Fruit fly (Drosophila melanogaster): ENCODE results near the gene CG4198.
A peak's percentile ranks its signal among the peaks of the same experiment; 100 is the strongest.

CG4198 gene

DNA sequence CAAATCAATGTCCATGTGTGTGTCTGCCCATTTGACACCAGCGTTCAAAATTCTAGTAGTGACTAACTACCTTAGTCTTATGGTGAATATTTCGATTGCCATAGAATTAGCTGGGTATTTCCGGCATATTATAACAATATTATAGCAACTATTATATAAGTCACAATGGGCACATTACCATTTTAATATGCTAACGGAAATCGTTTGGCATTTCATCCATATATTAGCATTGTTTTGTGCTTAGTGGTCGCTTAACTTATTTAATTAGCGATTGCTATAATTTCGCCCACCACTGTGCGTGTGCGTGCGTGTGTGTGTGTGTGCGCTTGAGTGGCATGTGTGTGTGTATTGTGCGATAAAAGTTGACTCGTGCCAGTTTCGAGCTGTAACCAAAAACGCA, 23.7 kb downstream of the CG4198 start (continued):
- no peak for TF ChIP-seq N (GFP tag; optimal IDR thresholded peaks at IDR 0.05)
- TF ChIP-seq Vsx2 (GFP tag; optimal IDR thresholded peaks at IDR 0.05; ENCODE audit: partially characterized antibody) = no peak
- TF ChIP-seq Mio (GFP tag; optimal IDR thresholded peaks at IDR 0.05) = no peak
- TF ChIP-seq OdsH (GFP tag; optimal IDR thresholded peaks at IDR 0.05) = peak; percentile 26
- no peak for TF ChIP-seq GATAd (GFP tag; optimal IDR thresholded peaks at IDR 0.05)

DNA sequence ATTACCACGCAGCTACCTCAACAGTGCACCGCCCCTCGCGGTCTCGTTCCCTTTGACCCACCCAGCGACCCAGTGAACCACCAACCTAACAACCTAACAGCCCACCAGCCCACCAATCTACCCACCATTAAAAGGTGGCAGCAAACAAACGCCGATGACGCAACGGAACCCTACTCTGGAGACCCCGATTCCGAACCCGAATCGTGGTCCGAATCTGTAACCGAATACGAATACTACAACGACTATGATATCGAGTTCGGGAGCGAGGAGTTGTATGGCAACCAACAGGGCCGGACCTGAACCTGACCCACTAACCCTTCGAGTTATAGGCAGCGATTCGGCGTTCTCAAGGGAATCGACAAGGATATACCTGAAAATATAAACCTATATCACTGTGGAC, 24.3 kb downstream of the CG4198 start:
- TF ChIP-seq h (GFP tag; optimal IDR thresholded peaks at IDR 0.05) (no peak), Dif (GFP tag; optimal IDR thresholded peaks at IDR 0.05; ENCODE audit: partially characterized antibody) (no peak), Hr78 (GFP tag; optimal IDR thresholded peaks at IDR 0.05) (no peak), pan (optimal IDR thresholded peaks at IDR 0.05) (no peak), usp (GFP tag; optimal IDR thresholded peaks at IDR 0.05) (no peak), foxo (GFP tag; optimal IDR thresholded peaks at IDR 0.05) (no peak), OdsH (GFP tag; optimal IDR thresholded peaks at IDR 0.05) (no peak)

DNA sequence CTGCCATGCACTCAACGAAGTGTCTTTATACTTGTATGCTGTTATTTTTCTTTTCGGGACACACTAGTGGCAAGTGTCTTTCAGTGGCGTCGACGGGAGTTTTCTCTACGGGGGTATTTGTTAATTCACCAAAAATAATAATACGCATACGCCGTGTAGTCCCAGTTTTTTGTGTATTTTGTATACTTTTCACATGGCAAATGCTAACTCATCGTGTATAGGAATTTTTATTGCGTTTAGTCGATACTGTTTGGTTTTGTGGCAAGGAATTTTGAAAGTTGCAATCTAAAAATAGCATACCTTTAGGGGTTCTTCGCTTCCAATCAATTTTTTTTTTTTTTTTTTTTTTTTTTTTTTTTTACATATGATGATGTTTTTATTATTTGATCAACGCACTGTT, 25.4 kb downstream of the CG4198 start:
- no peak for TF ChIP-seq tai (GFP tag; optimal IDR thresholded peaks at IDR 0.05)
- TF ChIP-seq CrebA (GFP tag; optimal IDR thresholded peaks at IDR 0.05; ENCODE audit: borderline replicate concordance) = no peak
- no peak for TF ChIP-seq fru (GFP tag; optimal IDR thresholded peaks at IDR 0.05)
- TF ChIP-seq sage (GFP tag; optimal IDR thresholded peaks at IDR 0.05) = no peak
- no peak for TF ChIP-seq psq (GFP tag; optimal IDR thresholded peaks at IDR 0.05)
- TF ChIP-seq Dif (GFP tag; optimal IDR thresholded peaks at IDR 0.05; ENCODE audit: partially characterized antibody) = no peak
- no peak for TF ChIP-seq sv (GFP tag; optimal IDR thresholded peaks at IDR 0.05)
- no peak for TF ChIP-seq CG9705 (GFP tag; optimal IDR thresholded peaks at IDR 0.05)
- TF ChIP-seq jim (GFP tag; optimal IDR thresholded peaks at IDR 0.05) = no peak
- no peak for TF ChIP-seq Jra (GFP tag; optimal IDR thresholded peaks at IDR 0.05)
- TF ChIP-seq woc (GFP tag; optimal IDR thresholded peaks at IDR 0.05) = no peak
- TF ChIP-seq Abd-B (GFP tag; optimal IDR thresholded peaks at IDR 0.05) = no peak
- no peak for TF ChIP-seq Rel (GFP tag; optimal IDR thresholded peaks at IDR 0.05)
- TF ChIP-seq Rel (tag; optimal IDR thresholded peaks at IDR 0.05) = no peak

DNA sequence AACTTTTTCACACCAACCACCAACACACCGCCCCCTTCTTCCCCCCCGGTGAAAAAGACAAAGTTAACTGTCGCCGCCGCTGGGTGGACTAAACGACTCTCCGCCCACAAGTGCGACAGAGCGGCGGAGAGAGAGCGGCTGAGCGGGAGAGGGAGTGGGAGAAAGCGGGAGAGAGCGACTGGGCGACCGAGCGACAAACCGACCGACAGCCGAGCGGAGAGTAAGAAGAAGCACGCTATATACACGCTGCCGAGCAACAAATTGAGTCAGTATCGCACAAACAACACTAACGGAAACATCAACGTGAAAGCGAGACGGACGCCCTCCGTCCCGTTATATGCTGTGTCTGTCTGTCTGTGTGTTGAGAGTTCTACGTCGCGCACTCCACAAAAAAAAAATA, 26.9 kb downstream of the CG4198 start, which contains the start of gene SK:
SK (plus strand) TSS at position 267 of the 400 bp plus-strand sequence.
- peak; percentile 8 for TF ChIP-seq Dif (GFP tag; optimal IDR thresholded peaks at IDR 0.05; ENCODE audit: partially characterized antibody)
- no peak for TF ChIP-seq Jra (GFP tag; optimal IDR thresholded peaks at IDR 0.05)

DNA sequence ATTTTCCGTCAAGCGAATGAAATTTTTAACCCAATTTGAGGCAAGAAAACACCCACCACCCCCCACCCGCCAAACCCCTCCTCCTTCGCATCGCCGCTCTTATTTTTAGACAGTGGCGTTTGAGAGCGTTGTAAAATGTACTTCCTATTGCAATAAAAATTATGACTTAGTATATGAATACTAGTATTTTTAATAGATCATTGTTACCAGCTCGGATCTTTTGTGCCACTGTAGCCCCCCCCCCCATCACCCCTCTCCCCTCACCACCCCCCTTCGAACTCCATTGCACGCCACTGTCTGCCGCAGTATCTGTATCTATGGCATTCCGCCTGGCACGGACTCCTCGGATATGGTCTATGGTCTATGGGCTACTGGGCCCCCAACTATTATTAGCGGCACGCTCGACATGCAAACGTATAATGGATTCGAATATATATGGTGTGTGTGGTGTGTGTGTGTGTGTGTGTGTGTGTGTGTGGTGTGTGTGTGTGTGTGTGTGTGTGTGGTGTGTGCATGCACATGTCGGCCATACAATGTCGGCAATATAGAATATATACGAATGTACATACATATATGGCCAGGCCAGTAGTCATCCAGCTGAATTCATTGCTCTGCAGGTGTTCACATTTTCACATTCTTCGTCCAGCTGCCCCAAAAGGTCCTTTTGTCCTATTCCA, 37.0 kb downstream of the CG4198 start:
- TF ChIP-seq Dfd (GFP tag; optimal IDR thresholded peaks at IDR 0.05) = peak; percentile 56
- TF ChIP-seq woc (GFP tag; optimal IDR thresholded peaks at IDR 0.05) = no peak

DNA sequence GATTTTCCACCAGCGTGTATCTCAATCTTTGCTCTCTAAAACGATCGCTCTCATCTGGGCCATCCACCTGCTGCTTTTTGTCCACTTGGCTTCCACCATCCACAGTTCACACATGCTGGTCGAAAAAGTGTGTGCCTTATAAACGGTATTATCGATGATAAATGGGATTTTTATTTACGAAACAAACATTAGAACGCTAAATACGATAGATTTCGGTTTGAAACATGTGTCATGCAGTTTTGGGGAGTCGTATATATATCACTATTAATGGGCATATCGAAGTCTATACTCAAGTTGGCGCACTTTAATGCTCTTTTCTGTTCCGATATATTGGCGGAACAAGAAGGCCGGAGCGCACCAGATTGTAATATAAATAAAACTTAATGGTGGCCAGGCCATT, 44.0 kb downstream of the CG4198 start:
- no peak for TF ChIP-seq HLH106 (tag; optimal IDR thresholded peaks at IDR 0.05)
- TF ChIP-seq Myc (optimal IDR thresholded peaks at IDR 0.05) = no peak
- TF ChIP-seq Vsx2 (GFP tag; optimal IDR thresholded peaks at IDR 0.05; ENCODE audit: partially characterized antibody) = no peak
- no peak for TF ChIP-seq Jra (GFP tag; optimal IDR thresholded peaks at IDR 0.05)
- no peak for TF ChIP-seq br (GFP tag; optimal IDR thresholded peaks at IDR 0.05)
- TF ChIP-seq dsf (GFP tag; optimal IDR thresholded peaks at IDR 0.05; ENCODE audit: borderline replicate concordance) = no peak
- no peak for TF ChIP-seq usp (GFP tag; optimal IDR thresholded peaks at IDR 0.05)
- TF ChIP-seq Mio (GFP tag; optimal IDR thresholded peaks at IDR 0.05) = no peak
- TF ChIP-seq jim (GFP tag; optimal IDR thresholded peaks at IDR 0.05) = no peak
- TF ChIP-seq Hr83 (GFP tag; optimal IDR thresholded peaks at IDR 0.05; ENCODE audit: poor library complexity, severe bottlenecking) = no peak
- no peak for TF ChIP-seq brk (GFP tag; optimal IDR thresholded peaks at IDR 0.05)
- no peak for TF ChIP-seq rgr (GFP tag; optimal IDR thresholded peaks at IDR 0.05)
- TF ChIP-seq tai (GFP tag; optimal IDR thresholded peaks at IDR 0.05) = no peak
- no peak for TF ChIP-seq dl (GFP tag; optimal IDR thresholded peaks at IDR 0.05; ENCODE audit: insufficient read depth in 1 of 2, partially characterized antibody in 2 of 2)
- TF ChIP-seq fru (GFP tag; optimal IDR thresholded peaks at IDR 0.05) = no peak
- TF ChIP-seq CG32264 (GFP tag; optimal IDR thresholded peaks at IDR 0.05) = no peak
- TF ChIP-seq Dif (GFP tag; optimal IDR thresholded peaks at IDR 0.05; ENCODE audit: partially characterized antibody) = no peak
